Worm (Caenorhabditis elegans) whole organism, L4 larva: ENCODE data around the gene stdh-1.

Experiments
- D1046.2 ChIP-seq: fragments of 200-800 bp; sonication (Bioruptor generic); IDR thresholded peaks from 2 replicates; pipeline ENCODE4 v1.3.6; 2022; ENCODE audit warnings: missing genetic modification characterization, missing compliant biosample characterization
- F10B5.3 ChIP-seq: sonication (generic microtip); optimal IDR thresholded peaks from 2 replicates; lab custom pipeline; 2016; ENCODE audit warnings: mild to moderate bottlenecking, missing genetic modification characterization, missing compliant biosample characterization
- F26F4.8 ChIP-seq: fragments of 200-800 bp; sonication (Bioruptor generic); conservative IDR thresholded peaks from 2 replicates; pipeline ENCODE4 v1.3.6; 2022; ENCODE audit warnings: missing genetic modification characterization, missing compliant biosample characterization
- F44E2.7 ChIP-seq: fragments of 200-800 bp; sonication (Bioruptor generic); IDR thresholded peaks from 2 replicates; pipeline ENCODE4 v2.1.2; 2022; ENCODE audit warnings: missing genetic modification characterization, missing compliant biosample characterization
- T20F7.1 ChIP-seq: fragments of 200-800 bp; sonication (Bioruptor generic); optimal IDR thresholded peaks from 2 replicates; lab custom pipeline; 2018; ENCODE audit warnings: mild to moderate bottlenecking, missing genetic modification characterization, missing compliant biosample characterization
- T26A8.4 ChIP-seq: fragments of 200-800 bp; sonication (Bioruptor generic); IDR thresholded peaks from 2 replicates; pipeline ENCODE4 v1.3.6; 2022; ENCODE audit warnings: missing genetic modification characterization, missing compliant biosample characterization
- Y48G9A.11 ChIP-seq: fragments of 200-800 bp; sonication (Bioruptor generic); IDR thresholded peaks from 2 replicates; pipeline ENCODE4 v1.3.6; 2022; ENCODE audit warnings: missing genetic modification reagents, missing genetic modification characterization, missing compliant biosample characterization
- Y5F2A.4 ChIP-seq: fragments of 200-800 bp; sonication (Bioruptor generic); optimal IDR thresholded peaks from 2 replicates; lab custom pipeline; 2018; ENCODE audit warnings: mild to moderate bottlenecking, missing genetic modification characterization, missing compliant biosample characterization
- aha-1 ChIP-seq: fragments of 150-350 bp; peaks from one replicate; lab custom pipeline; 2014; ENCODE audit warnings: missing biosample characterization, missing genetic modification characterization
- aly-2 ChIP-seq: sonication (generic microtip); optimal IDR thresholded peaks from 2 replicates; lab custom pipeline; 2018; ENCODE audit warnings: missing biosample characterization, missing genetic modification characterization
- ceh-20 ChIP-seq: fragments of 200-800 bp; sonication (Bioruptor generic); IDR thresholded peaks from 2 replicates; pipeline ENCODE4 v1.3.6; 2022; ENCODE audit warnings: missing genetic modification reagents, missing genetic modification characterization, missing compliant biosample characterization
- cey-2 ChIP-seq: sonication (generic microtip); optimal IDR thresholded peaks from 3 replicates; lab custom pipeline; 2017; ENCODE audit warnings: missing genetic modification characterization, mild to moderate bottlenecking, missing compliant biosample characterization, antibody characterized with exemption, borderline replicate concordance; ENCODE audit not compliant: insufficient read depth
- daf-16 ChIP-seq, 3 experiments: sonication (generic microtip); optimal IDR thresholded peaks; 2 replicates each; lab custom pipeline; 2016 to 2017; ENCODE audit warnings: missing genetic modification characterization in 3 of 3, missing genetic modification reagents in 3 of 3, mild to moderate bottlenecking in 2 of 3, missing compliant biosample characterization in 2 of 3, missing biosample characterization in 1 of 3, moderate library complexity in 1 of 3
- dmd-6 ChIP-seq: fragments of 200-800 bp; sonication (Bioruptor generic); IDR thresholded peaks from 2 replicates; pipeline ENCODE4 v1.3.6; 2022; ENCODE audit warnings: missing genetic modification reagents, missing genetic modification characterization, missing compliant biosample characterization
- dpl-1 ChIP-seq: fragments of 150-350 bp; optimal IDR thresholded peaks from 2 replicates; lab custom pipeline; 2014; ENCODE audit warnings: missing biosample characterization, missing genetic modification reagents, missing genetic modification characterization
- fkh-10 ChIP-seq: fragments of 150-350 bp; optimal IDR thresholded peaks from 2 replicates; lab custom pipeline; 2014; ENCODE audit warnings: missing biosample characterization, missing genetic modification reagents, missing genetic modification characterization
- fos-1 ChIP-seq: fragments of 150-350 bp; optimal IDR thresholded peaks from 2 replicates; lab custom pipeline; 2014; ENCODE audit warnings: missing biosample characterization, missing genetic modification characterization
- gei-8 ChIP-seq: fragments of 200-800 bp; sonication (Bioruptor generic); optimal IDR thresholded peaks from 2 replicates; lab custom pipeline; 2018; ENCODE audit warnings: mild to moderate bottlenecking, missing genetic modification characterization, missing compliant biosample characterization
- hif-1 ChIP-seq, 2 experiments: sonication (generic microtip); optimal IDR thresholded peaks; 2 replicates each; lab custom pipeline; 2016 to 2017; ENCODE audit warnings: missing compliant biosample characterization in 2 of 2, missing genetic modification characterization in 2 of 2, missing genetic modification reagents in 2 of 2, missing genotype in 2 of 2, mild to moderate bottlenecking in 1 of 2
- hlh-11 ChIP-seq: fragments of 200-800 bp; sonication (Bioruptor generic); optimal IDR thresholded peaks from 2 replicates; lab custom pipeline; 2018; ENCODE audit warnings: mild to moderate bottlenecking, missing genetic modification characterization, missing compliant biosample characterization
- hlh-30 ChIP-seq: sonication (generic microtip); optimal IDR thresholded peaks from 2 replicates; lab custom pipeline; 2017; ENCODE audit warnings: antibody characterized with exemption, mild to moderate bottlenecking, missing genetic modification characterization, missing compliant biosample characterization; ENCODE audit not compliant: insufficient read depth
- lin-13 ChIP-seq: fragments of 150-350 bp; optimal IDR thresholded peaks from 2 replicates; lab custom pipeline; 2014; ENCODE audit warnings: missing biosample characterization, missing genetic modification reagents, missing genetic modification characterization
- lir-3 ChIP-seq: sonication (generic microtip); optimal IDR thresholded peaks from 2 replicates; lab custom pipeline; 2016; ENCODE audit warnings: mild to moderate bottlenecking, missing genetic modification characterization, missing compliant biosample characterization
- madf-5 ChIP-seq, 2 experiments: fragments of 200-800 bp; sonication (Bioruptor generic); IDR thresholded peaks; 2 replicates each; pipeline ENCODE4 v1.3.6; 2022; ENCODE audit warnings: missing compliant biosample characterization in 2 of 2, missing genetic modification characterization in 2 of 2
- mdl-1 ChIP-seq, 2 experiments: fragments of 150-350 bp in 1 of 2; sonication (generic microtip) in 1 of 2; optimal IDR thresholded peaks; 2 replicates each; lab custom pipeline; 2014 to 2017; ENCODE audit warnings: missing biosample characterization in 2 of 2, missing genetic modification characterization in 2 of 2
- mdt-29 ChIP-seq: fragments of 200-800 bp; sonication (Bioruptor generic); IDR thresholded peaks from 2 replicates; pipeline ENCODE4 v1.3.6; 2022; ENCODE audit warnings: missing genetic modification reagents, missing genetic modification characterization, missing compliant biosample characterization
- mep-1 ChIP-seq: fragments of 150-350 bp; sonication (generic microtip); optimal IDR thresholded peaks from 3 replicates; lab custom pipeline; 2014; ENCODE audit warnings: missing biosample characterization, missing genetic modification characterization
- nhr-10 ChIP-seq: fragments of 150-350 bp; optimal IDR thresholded peaks from 2 replicates; lab custom pipeline; 2014; ENCODE audit warnings: missing biosample characterization, missing genetic modification characterization
- nhr-11 ChIP-seq: fragments of 150-350 bp; optimal IDR thresholded peaks from 2 replicates; lab custom pipeline; 2014; ENCODE audit warnings: missing biosample characterization, missing genetic modification characterization
- nhr-111 ChIP-seq: fragments of 200-800 bp; sonication (Bioruptor generic); optimal IDR thresholded peaks from 2 replicates; lab custom pipeline; 2018; ENCODE audit warnings: mild to moderate bottlenecking, missing genetic modification characterization, missing compliant biosample characterization
- nhr-25 ChIP-seq: sonication (generic microtip); optimal IDR thresholded peaks from 2 replicates; lab custom pipeline; 2017; ENCODE audit warnings: missing genetic modification characterization, mild to moderate bottlenecking, missing compliant biosample characterization, antibody characterized with exemption, moderate library complexity, borderline replicate concordance; ENCODE audit not compliant: insufficient read depth
- nhr-48 ChIP-seq: sonication (generic microtip); optimal IDR thresholded peaks from 2 replicates; lab custom pipeline; 2016; ENCODE audit warnings: mild to moderate bottlenecking, missing genetic modification characterization, missing compliant biosample characterization
- nhr-76 ChIP-seq: fragments of 150-350 bp; optimal IDR thresholded peaks from 2 replicates; lab custom pipeline; 2014; ENCODE audit warnings: missing biosample characterization, missing genetic modification characterization
- pha-4 ChIP-seq, 2 experiments: fragments of 150-350 bp in 1 of 2; fragments of 200-800 bp in 1 of 2; sonication (Bioruptor generic) in 1 of 2; IDR thresholded peaks in 1 of 2; optimal IDR thresholded peaks in 1 of 2; 2 replicates each; pipeline versions ENCODE4 v1.3.6 to Lab custom; 2014 to 2022; ENCODE audit warnings: missing genetic modification characterization in 2 of 2, missing genetic modification reagents in 2 of 2, missing biosample characterization in 1 of 2, missing compliant biosample characterization in 1 of 2
- saeg-2 ChIP-seq: fragments of 200-800 bp; sonication (Bioruptor generic); IDR thresholded peaks from 2 replicates; pipeline ENCODE4 v1.3.6; 2022; ENCODE audit warnings: missing genetic modification reagents, missing genetic modification characterization, missing compliant biosample characterization
- tag-97 ChIP-seq: fragments of 200-800 bp; sonication (Bioruptor generic); IDR thresholded peaks from 2 replicates; pipeline ENCODE4 v1.3.6; 2022; ENCODE audit warnings: missing genetic modification characterization, missing compliant biosample characterization
- unc-130 ChIP-seq: sonication (generic microtip); optimal IDR thresholded peaks from 2 replicates; lab custom pipeline; 2016; ENCODE audit warnings: missing genetic modification reagents, missing genetic modification characterization, missing compliant biosample characterization
- unc-39 ChIP-seq: sonication (generic microtip); optimal IDR thresholded peaks from 2 replicates; lab custom pipeline; 2017; ENCODE audit warnings: missing biosample characterization, missing genetic modification characterization
- zfp-2 ChIP-seq: sonication (generic microtip); optimal IDR thresholded peaks from 2 replicates; lab custom pipeline; 2016; ENCODE audit warnings: mild to moderate bottlenecking, missing genetic modification characterization, missing compliant biosample characterization
- zip-2 ChIP-seq: fragments of 150-350 bp; optimal IDR thresholded peaks from 2 replicates; lab custom pipeline; 2014; ENCODE audit warnings: missing biosample characterization, missing genetic modification characterization
- ztf-11 ChIP-seq: fragments of 150-350 bp; optimal IDR thresholded peaks from 2 replicates; lab custom pipeline; 2014; ENCODE audit warnings: missing biosample characterization, missing genetic modification characterization
- ztf-7 ChIP-seq: fragments of 150-350 bp; optimal IDR thresholded peaks from 2 replicates; lab custom pipeline; 2014; ENCODE audit warnings: missing biosample characterization, missing genetic modification characterization

Gene stdh-1

ce11 chrV:13909400-13909799 is 3.1 kb downstream of the stdh-1 start, which contains the start of gene C06B3.7 (continued):
- TF ChIP-seq lin-13 (GFP tag; lab: Kevin White, UChicago): peak; percentile 62
- TF ChIP-seq nhr-11 (tag; lab: Kevin White, UChicago): peak; percentile 98
- TF ChIP-seq hif-1 (tag; optimal IDR thresholded peaks at IDR 0.05; lab: Kevin White, UChicago): peak in 1 of 2 experiments; percentile 71
- no peak for TF ChIP-seq unc-39 (tag; lab: Kevin White, UChicago)
- TF ChIP-seq nhr-48 (tag; lab: Kevin White, UChicago): peak; percentile 75
- TF ChIP-seq T26A8.4 (GFP tag; lab: Robert Waterston, UW): 0 out of 2 replicates have a peak, but pooled peaks have one; percentile 29
- peak; percentile 73 for TF ChIP-seq fos-1 (tag; lab: Kevin White, UChicago)
- peak; percentile 78 for TF ChIP-seq mdt-29
- TF ChIP-seq nhr-111 (GFP tag; lab: Kevin White, UChicago): no peak
- TF ChIP-seq mdl-1 (tag; optimal IDR thresholded peaks at IDR 0.05; lab: Kevin White, UChicago): peak; percentile 36 to 93
- TF ChIP-seq tag-97 (GFP tag; lab: Robert Waterston, UW): no peak
- no peak for TF ChIP-seq nhr-76 (tag; lab: Kevin White, UChicago)
- peak; percentile 67 for TF ChIP-seq T20F7.1 (GFP tag; lab: Kevin White, UChicago)
- TF ChIP-seq aha-1 (tag; lab: Kevin White, UChicago): peak; percentile 99
- peak; percentile 99 for TF ChIP-seq hlh-30
- TF ChIP-seq zip-2: peak; percentile 83
- TF ChIP-seq ztf-11 (tag; lab: Kevin White, UChicago): no peak
- TF ChIP-seq nhr-25 (tag; lab: Kevin White, UChicago): peak; percentile 52
- TF ChIP-seq ztf-7 (tag; lab: Kevin White, UChicago): peak; percentile 49
- TF ChIP-seq saeg-2 (GFP tag; lab: Robert Waterston, UW): 0 out of 2 replicates have a peak, but pooled peaks have one; percentile 10
- TF ChIP-seq hlh-11 (tag; lab: Kevin White, UChicago): peak; percentile 96
- peak; percentile 65 for TF ChIP-seq cey-2 (tag; lab: Kevin White, UChicago)
- TF ChIP-seq madf-5 (GFP tag; IDR thresholded peaks at IDR 0.05; lab: Robert Waterston, UW): no peak
- no peak for TF ChIP-seq Y48G9A.11 (GFP tag; lab: Robert Waterston, UW)
- peak; percentile 78 for TF ChIP-seq nhr-10 (tag; lab: Kevin White, UChicago)
- no peak for TF ChIP-seq Y5F2A.4
- peak; percentile 90 for TF ChIP-seq mep-1 (tag; lab: Kevin White, UChicago)
- TF ChIP-seq daf-16 (GFP tag; optimal IDR thresholded peaks at IDR 0.05; lab: Kevin White, UChicago): peak; percentile 51 to 83
- peak; percentile 99 for TF ChIP-seq daf-16 (tag; optimal IDR thresholded peaks at IDR 0.05; lab: Kevin White, UChicago)
- TF ChIP-seq unc-130 (GFP tag; lab: Kevin White, UChicago): no peak
- peak; percentile 95 for TF ChIP-seq dmd-6 (GFP tag; lab: Robert Waterston, UW)

- TF ChIP-seq F10B5.3 (tag; lab: Kevin White, UChicago): no peak
- TF ChIP-seq hlh-30: no peak
- TF ChIP-seq mdl-1 (tag; optimal IDR thresholded peaks at IDR 0.05; lab: Kevin White, UChicago): no peak
- TF ChIP-seq pha-4 (GFP tag; IDR thresholded peaks at IDR 0.05; lab: Robert Waterston, UW): no peak
- TF ChIP-seq pha-4 (tag; optimal IDR thresholded peaks at IDR 0.05; lab: Kevin White, UChicago): no peak
- no peak for TF ChIP-seq F44E2.7 (GFP tag; lab: Robert Waterston, UW)
- no peak for TF ChIP-seq hlh-11 (tag; lab: Kevin White, UChicago)
- TF ChIP-seq aly-2 (tag; lab: Kevin White, UChicago): no peak
- TF ChIP-seq fkh-10 (GFP tag; lab: Kevin White, UChicago): no peak
- no peak for TF ChIP-seq zfp-2 (tag; lab: Kevin White, UChicago)
- TF ChIP-seq saeg-2 (GFP tag; lab: Robert Waterston, UW): no peak
- no peak for TF ChIP-seq lir-3 (tag; lab: Kevin White, UChicago)
- no peak for TF ChIP-seq dpl-1 (GFP tag; lab: Kevin White, UChicago)
- TF ChIP-seq gei-8: no peak
- TF ChIP-seq ceh-20: no peak
- TF ChIP-seq zip-2: no peak
- TF ChIP-seq D1046.2 (GFP tag; lab: Robert Waterston, UW): no peak
- no peak for TF ChIP-seq F26F4.8 (GFP tag; lab: Robert Waterston, UW)
Measured at ce11 chrV:13915390-13915789, 9.1 kb downstream of the stdh-1 start, which contains the start of gene gcy-32. Gene gcy-32 (minus strand): TSS chrV:13915490.
